Fruit fly (Drosophila melanogaster) Kc167 (cell line): ENCODE measurements around the gene Obp84a.

ENCODE experiments used
- Myc ChIP-seq: fragments of >200 bp; optimal IDR thresholded peaks from 2 replicates; lab custom pipeline; 2017; ENCODE audit warnings: missing external identifiers
- h ChIP-seq: fragments of >200 bp; optimal IDR thresholded peaks from 3 replicates; lab custom pipeline; 2018; ENCODE audit warnings: missing external identifiers
- insv ChIP-seq: fragments of >200 bp; optimal IDR thresholded peaks from 3 replicates; lab custom pipeline; 2018; ENCODE audit warnings: missing external identifiers
- psq ChIP-seq: fragments of >200 bp; optimal IDR thresholded peaks from 2 replicates; lab custom pipeline; 2017; ENCODE audit warnings: missing external identifiers
- ttk ChIP-seq: sonication (Bioruptor generic); optimal IDR thresholded peaks from 2 replicates; lab custom pipeline; 2017; ENCODE audit warnings: missing external identifiers

dm6 chr3R:7219605-7220004, 32.2 kb downstream of the Obp84a start, which contains the start of gene CG14605:
- no peak for TF ChIP-seq ttk (lab: Kevin White, UChicago)
- no peak for TF ChIP-seq insv (lab: Kevin White, UChicago)
- TF ChIP-seq psq (lab: Kevin White, UChicago), result no peak
- no peak for TF ChIP-seq h (lab: Kevin White, UChicago)
- TF ChIP-seq Myc (lab: Kevin White, UChicago), result no peak
